Worm (Caenorhabditis elegans): ENCODE data around the gene F26F2.8.

F26F2.8 gene

DNA sequence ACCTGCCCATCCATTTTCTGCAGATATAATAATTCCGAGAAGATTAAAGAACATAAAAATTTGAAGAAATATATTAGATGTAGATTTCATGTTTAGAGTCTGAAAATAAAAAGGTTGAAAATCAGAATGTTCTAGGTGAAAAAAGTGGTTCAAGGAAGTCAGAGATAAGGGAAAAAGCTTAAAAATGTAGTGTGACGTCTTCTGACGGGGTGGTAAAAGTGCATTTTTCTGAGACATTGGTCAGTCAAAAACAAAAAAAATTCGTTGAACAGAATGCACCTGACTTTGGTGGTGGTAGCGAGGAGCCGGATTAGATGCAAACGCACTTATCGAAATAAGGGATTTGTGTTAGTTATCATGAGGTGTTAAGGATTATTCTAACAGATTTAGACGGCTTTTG is 27.3 kb downstream of the F26F2.8 start, which contains the start of gene F46B3.23 (continued):
- TF ChIP-seq madf-10 (tag; optimal IDR thresholded peaks at IDR 0.05) (no peak), hrde-1 (tag; optimal IDR thresholded peaks at IDR 0.05; ENCODE audit: borderline replicate concordance) (no peak), atf-7 (tag; optimal IDR thresholded peaks at IDR 0.05) (no peak), ZK185.1 (tag; optimal IDR thresholded peaks at IDR 0.05; ENCODE audit: poor library complexity, severe bottlenecking) (no peak)

DNA sequence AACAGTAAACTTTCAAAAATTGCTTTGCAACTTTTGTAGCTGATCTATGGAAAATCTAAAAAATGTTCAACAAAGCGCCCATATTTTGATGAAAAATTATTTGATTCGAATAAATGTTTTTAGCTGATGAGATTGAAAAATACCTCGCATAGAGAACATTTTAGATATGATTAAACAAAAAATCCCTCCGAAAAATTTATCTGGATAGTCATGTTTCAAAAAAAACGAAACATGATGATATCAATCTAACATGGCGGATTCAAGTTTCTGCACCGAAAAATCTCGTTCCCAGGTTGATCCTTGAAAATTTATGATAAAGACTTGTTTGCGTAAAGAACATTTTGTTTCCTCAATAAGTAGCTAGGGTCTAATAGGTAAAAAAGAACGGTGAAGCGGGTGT is 29.3 kb downstream of the F26F2.8 start, which contains the start of gene ttr-12:
TSS of gene ttr-12 (minus strand) at position 101 of the 400 bp plus-strand sequence.
- TF ChIP-seq cebp-1 (GFP tag; IDR thresholded peaks at IDR 0.05) (no peak), cebp-1 (tag; optimal IDR thresholded peaks at IDR 0.05) (no peak), F57A8.1 (GFP tag; optimal IDR thresholded peaks at IDR 0.05) (no peak), let-607 (tag; optimal IDR thresholded peaks at IDR 0.05) (no peak), ceh-58 (GFP tag; IDR thresholded peaks at IDR 0.05) (no peak)

ce11 chrV:20609494-20609893 is 30.1 kb downstream of the F26F2.8 start, which contains the start of gene grd-2:
grd-2 (plus strand) TSS chrV:20609794.
- TF ChIP-seq mes-4 (tag; optimal IDR thresholded peaks at IDR 0.05) (no peak), tbp1 (GFP tag; optimal IDR thresholded peaks at IDR 0.05) (no peak), ztf-25 (GFP tag; IDR thresholded peaks at IDR 0.05) (no peak), snpc-3.4 (tag; optimal IDR thresholded peaks at IDR 0.05) (no peak), T07F8.4 (tag; optimal IDR thresholded peaks at IDR 0.05) (no peak), ztf-28 (GFP tag; IDR thresholded peaks at IDR 0.05) (no peak)

- TF ChIP-seq nfya-1 (tag; optimal IDR thresholded peaks at IDR 0.05; ENCODE audit: borderline replicate concordance, insufficient read depth) (no peak), ccch-3 (GFP tag; optimal IDR thresholded peaks at IDR 0.05) (no peak), C17E4.6 (GFP tag; IDR thresholded peaks at IDR 0.05) (no peak), mcd-1 (GFP tag; IDR thresholded peaks at IDR 0.05) (no peak), snpc-1.1 (tag; optimal IDR thresholded peaks at IDR 0.05; ENCODE audit: insufficient read depth) (no peak), ceh-27 (GFP tag; optimal IDR thresholded peaks at IDR 0.05) (no peak), zfh-2 (GFP tag; conservative IDR thresholded peaks at IDR 0.05) (no peak), hmg-20 (GFP tag; IDR thresholded peaks at IDR 0.05) (no peak), egl-44 (GFP tag; IDR thresholded peaks at IDR 0.05) (no peak), Y79H2A.3 (GFP tag; conservative IDR thresholded peaks at IDR 0.05) (no peak), nhr-120 (GFP tag; IDR thresholded peaks at IDR 0.05) (no peak), F57A8.1 (GFP tag; optimal IDR thresholded peaks at IDR 0.05) (no peak), ztf-28 (GFP tag; IDR thresholded peaks at IDR 0.05) (no peak)
Measured at ce11 chrV:20618632-20619031, 39.3 kb downstream of the F26F2.8 start, which contains the start of gene F46B3.7. F46B3.7 (minus strand) TSS chrV:20618732.

DNA sequence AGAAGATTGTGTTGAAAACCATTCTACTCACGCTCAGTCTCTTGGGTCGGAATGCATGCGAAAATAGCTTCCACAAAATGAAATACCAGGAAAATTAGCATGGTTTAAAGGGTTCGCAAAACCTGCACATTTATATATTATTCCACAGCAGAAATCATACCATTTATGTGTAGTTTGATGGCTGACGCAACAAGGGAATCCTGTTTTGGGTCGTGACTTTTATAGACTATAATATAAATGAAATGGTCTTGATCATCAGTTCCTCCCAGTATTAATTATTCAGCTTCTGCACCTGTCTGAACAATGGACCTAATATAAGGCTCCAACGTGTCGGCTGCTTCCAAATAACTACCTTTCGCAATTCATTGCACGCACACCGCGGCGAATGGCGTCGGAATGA is 43.7 kb downstream of the F26F2.8 start, which contains the start of gene F46B3.8:
TSS of gene F46B3.8 (minus strand) at position 101 of the 400 bp plus-strand sequence.
- TF ChIP-seq pha-4 (tag; optimal IDR thresholded peaks at IDR 0.05), result no peak
- TF ChIP-seq D2030.7 (GFP tag; IDR thresholded peaks at IDR 0.05), result no peak
- no peak for TF ChIP-seq ets-4 (GFP tag; optimal IDR thresholded peaks at IDR 0.05)
- TF ChIP-seq egl-44 (GFP tag; IDR thresholded peaks at IDR 0.05), result no peak
- TF ChIP-seq nhr-27 (tag; optimal IDR thresholded peaks at IDR 0.05), result no peak
